Worm (Caenorhabditis elegans): ENCODE results near the gene K07E8.6.
"Not testable (repeated sequence)": the region's sequence is repeated elsewhere in the genome, so short reads cannot be mapped to it uniquely, and the experiment has no call there.

The K07E8.6 gene

DNA sequence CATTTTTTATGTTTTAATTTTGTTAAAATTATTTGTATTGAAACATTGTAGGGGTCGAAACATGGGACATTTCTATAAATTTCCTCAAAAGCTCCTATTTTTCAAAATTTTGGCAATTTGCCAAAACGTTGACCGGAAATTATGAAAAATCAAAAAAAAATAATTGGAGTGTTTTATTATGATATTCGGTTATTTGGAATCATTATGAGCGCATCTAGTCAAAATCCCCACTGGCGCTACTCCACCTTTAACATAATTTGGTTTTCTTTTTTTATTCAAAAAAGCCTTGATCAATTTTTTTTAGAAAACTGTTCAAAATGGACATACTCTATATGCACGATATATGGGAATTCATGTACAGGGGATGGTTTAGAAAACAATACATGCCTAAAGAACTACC is 34.1 kb downstream of the K07E8.6 start, which contains the start of gene W04H10.2:
Gene W04H10.2, plus strand, starts transcription at position 301 of the 400 bp plus-strand sequence.
- TF ChIP-seq W03F9.2 (tag; optimal IDR thresholded peaks at IDR 0.05) = no peak
- no peak for TF ChIP-seq dao-5 (tag; optimal IDR thresholded peaks at IDR 0.05)
- no peak for TF ChIP-seq him-1 (tag; optimal IDR thresholded peaks at IDR 0.05)

DNA sequence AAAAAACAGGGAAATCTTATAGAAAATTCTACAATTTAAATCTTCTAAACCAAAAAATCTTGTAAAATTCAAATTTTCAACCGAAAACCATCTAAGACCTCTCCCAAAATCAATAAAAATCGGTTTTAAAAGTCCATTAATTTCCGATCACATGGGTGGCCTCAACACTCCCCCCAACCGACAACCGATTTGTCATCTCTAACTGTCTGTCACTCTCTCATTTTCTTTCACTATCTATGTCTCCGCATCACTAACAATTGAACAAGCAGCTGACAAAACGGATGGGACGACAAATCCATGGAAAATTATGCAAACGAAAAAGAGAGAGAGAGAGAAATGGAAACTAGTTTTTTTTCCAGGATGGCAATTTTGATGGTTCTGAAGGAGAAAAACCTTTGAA is 36.4 kb downstream of the K07E8.6 start:
- TF ChIP-seq dao-5 (tag; optimal IDR thresholded peaks at IDR 0.05) (no peak), W03F9.2 (tag; optimal IDR thresholded peaks at IDR 0.05) (no peak), him-1 (tag; optimal IDR thresholded peaks at IDR 0.05) (no peak)

DNA sequence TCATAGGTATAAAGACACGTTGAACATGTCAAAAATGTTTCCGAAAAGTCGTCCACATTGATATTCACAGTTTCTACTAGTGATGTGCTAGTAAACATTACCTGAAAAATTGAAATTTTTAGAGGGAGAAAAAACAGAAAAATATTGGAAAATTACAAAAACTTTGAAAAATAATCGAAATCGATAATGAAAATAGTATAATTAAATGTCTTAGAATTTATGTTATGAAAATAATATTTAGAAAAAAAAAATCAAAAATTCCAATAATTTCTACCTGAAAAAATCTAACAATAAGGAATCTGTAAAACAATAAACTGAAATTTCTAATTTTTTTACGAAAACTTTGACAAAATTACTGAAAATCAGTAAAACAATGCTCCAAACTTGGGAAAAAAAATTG is 37.3 kb downstream of the K07E8.6 start, which contains the start of gene nhl-3:
Gene nhl-3, minus strand, starts transcription at position 101 of the 400 bp plus-strand sequence.
- TF ChIP-seq him-1 (tag; optimal IDR thresholded peaks at IDR 0.05) (no peak), dao-5 (tag; optimal IDR thresholded peaks at IDR 0.05) (no peak), W03F9.2 (tag; optimal IDR thresholded peaks at IDR 0.05) (no peak)

DNA sequence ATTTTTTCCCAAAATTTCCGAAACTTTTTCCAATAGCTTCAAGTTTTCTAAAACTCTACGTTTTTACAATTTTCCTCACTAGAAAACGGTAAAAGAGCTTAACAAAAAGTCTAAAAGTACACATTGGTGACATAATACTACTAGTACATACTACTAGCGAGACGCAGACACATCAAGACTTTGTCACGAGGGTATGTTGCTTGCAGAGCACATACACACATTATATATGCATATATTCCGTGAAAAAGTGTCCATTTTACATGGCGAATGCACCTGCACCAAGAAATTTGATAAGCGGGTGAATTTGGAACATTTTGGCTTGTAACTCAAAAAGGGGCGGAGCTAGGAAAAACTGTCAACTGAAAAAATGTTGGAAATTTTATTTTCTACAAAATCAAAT is 38.1 kb downstream of the K07E8.6 start:
- TF ChIP-seq dao-5 (tag; optimal IDR thresholded peaks at IDR 0.05) = no peak
- TF ChIP-seq W03F9.2 (tag; optimal IDR thresholded peaks at IDR 0.05) = no peak
- TF ChIP-seq him-1 (tag; optimal IDR thresholded peaks at IDR 0.05) = no peak

DNA sequence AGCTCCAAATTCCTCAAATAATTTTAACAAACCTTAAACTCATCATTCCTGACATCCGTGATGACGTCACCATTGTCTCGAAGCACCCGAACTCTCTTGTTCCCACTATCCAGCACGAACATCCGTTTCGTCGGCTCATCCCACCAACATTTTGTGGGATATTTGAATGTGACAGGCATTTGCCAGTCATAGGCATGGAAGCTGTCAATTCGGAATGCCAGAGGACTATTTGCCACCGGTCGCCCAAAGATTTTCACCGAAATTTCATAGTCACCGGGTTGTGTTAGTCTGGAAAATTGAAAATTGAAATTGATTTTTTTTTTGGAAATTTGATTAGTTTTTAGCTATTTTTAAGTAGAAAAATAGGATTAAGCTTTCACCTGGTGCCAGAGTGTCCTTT is 42.7 kb downstream of the K07E8.6 start:
- TF ChIP-seq dao-5 (tag; optimal IDR thresholded peaks at IDR 0.05) = no peak
- no peak for TF ChIP-seq W03F9.2 (tag; optimal IDR thresholded peaks at IDR 0.05)
- no peak for TF ChIP-seq him-1 (tag; optimal IDR thresholded peaks at IDR 0.05)

DNA sequence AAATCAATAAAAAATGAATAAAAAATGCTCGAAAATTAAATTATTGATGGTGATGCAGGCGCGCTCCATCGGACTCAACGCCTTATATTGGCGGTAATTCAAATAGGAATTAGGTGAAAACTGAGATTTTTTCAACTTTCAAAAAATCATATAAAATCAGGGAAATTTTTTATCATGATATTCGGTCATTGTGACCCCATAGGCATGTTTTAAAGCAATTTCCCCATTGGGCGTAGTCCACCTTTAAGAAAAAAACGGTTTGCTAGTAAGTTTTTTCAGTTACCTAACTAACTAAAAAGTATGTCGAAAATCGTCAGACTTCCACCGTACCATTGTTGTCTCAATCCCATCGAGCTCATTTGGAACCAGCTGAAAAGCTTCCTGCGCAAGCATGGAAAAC is 46.1 kb downstream of the K07E8.6 start, which contains the start of gene W08F4.1:
Gene W08F4.1, plus strand, starts transcription at position 301 of the 400 bp plus-strand sequence.
- not testable (repeated sequence) for TF ChIP-seq W03F9.2, him-1, dao-5 (tag; optimal IDR thresholded peaks at IDR 0.05)

DNA sequence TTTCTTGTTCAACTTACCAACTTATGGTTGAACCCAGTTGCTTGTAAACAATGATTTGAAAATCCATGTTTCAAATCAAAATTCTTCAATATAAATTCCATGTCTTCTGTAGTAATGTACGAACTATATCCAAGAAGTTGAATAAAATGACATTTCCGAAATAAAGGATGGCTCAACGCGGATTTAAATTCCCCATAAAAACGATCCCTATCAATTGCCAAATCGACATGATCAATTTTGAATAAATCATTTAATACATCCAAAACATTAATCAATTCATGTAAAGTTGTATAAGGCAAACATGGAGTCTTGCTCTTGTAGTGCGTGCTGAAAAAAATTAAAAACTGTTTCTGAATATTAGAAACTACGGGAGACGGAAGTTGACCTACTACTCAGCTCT is 48.3 kb downstream of the K07E8.6 start, which contains the start of gene W08F4.10:
Gene W08F4.10, minus strand, starts transcription at position 101 of the 400 bp plus-strand sequence.
- TF ChIP-seq dao-5 (tag; optimal IDR thresholded peaks at IDR 0.05) (no peak), W03F9.2 (tag; optimal IDR thresholded peaks at IDR 0.05) (no peak), him-1 (tag; optimal IDR thresholded peaks at IDR 0.05) (no peak)

DNA sequence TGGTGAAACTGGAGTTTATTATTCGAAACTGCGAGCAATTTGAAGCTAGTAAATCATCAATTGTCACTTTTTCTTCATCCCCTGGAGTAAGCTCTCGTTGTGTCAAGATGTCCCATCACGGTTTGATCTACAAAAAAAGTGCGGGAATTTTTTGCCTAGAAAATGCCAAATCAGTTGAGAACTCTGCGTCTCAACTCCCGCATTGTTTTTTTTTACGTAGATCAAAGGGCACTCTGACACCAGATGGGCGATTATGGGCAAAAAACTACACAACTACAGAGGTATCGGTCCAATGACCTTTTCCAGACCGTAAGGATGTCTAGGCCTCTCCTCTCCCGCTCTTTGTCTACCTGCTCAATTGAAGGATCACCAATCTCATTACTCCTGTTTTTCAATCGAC is 51.8 kb downstream of the K07E8.6 start, which contains the start of gene fbxb-34:
Gene fbxb-34, plus strand, starts transcription at position 301 of the 400 bp plus-strand sequence.
- no peak for TF ChIP-seq dao-5 (tag; optimal IDR thresholded peaks at IDR 0.05)
- no peak for TF ChIP-seq him-1 (tag; optimal IDR thresholded peaks at IDR 0.05)
- TF ChIP-seq W03F9.2 (tag; optimal IDR thresholded peaks at IDR 0.05) = no peak
